Worm (Caenorhabditis elegans) whole organism, L4 larva: ENCODE measurements around the gene M153.3.

Experiments
- F37D6.2 ChIP-seq: sonication (generic microtip); optimal IDR thresholded peaks from 2 replicates; lab custom pipeline; 2016; ENCODE audit warnings: mild to moderate bottlenecking, missing genetic modification characterization, missing compliant biosample characterization
- F44E2.7 ChIP-seq: fragments of 200-800 bp; sonication (Bioruptor generic); IDR thresholded peaks from 2 replicates; pipeline ENCODE4 v2.1.2; 2022; ENCODE audit warnings: missing genetic modification characterization, missing compliant biosample characterization
- R02D3.7 ChIP-seq: fragments of 150-350 bp; sonication (generic microtip); optimal IDR thresholded peaks from 3 replicates; lab custom pipeline; 2014; ENCODE audit warnings: missing biosample characterization, missing genetic modification characterization
- T26A8.4 ChIP-seq: fragments of 200-800 bp; sonication (Bioruptor generic); IDR thresholded peaks from 2 replicates; pipeline ENCODE4 v1.3.6; 2022; ENCODE audit warnings: missing genetic modification characterization, missing compliant biosample characterization
- Y48G9A.11 ChIP-seq: fragments of 200-800 bp; sonication (Bioruptor generic); IDR thresholded peaks from 2 replicates; pipeline ENCODE4 v1.3.6; 2022; ENCODE audit warnings: missing genetic modification reagents, missing genetic modification characterization, missing compliant biosample characterization
- ZK337.2 ChIP-seq: fragments of 200-800 bp; sonication (Bioruptor generic); IDR thresholded peaks from 2 replicates; pipeline ENCODE4 v1.3.6; 2022; ENCODE audit warnings: missing genetic modification reagents, missing genetic modification characterization, missing compliant biosample characterization
- aha-1 ChIP-seq: fragments of 150-350 bp; peaks from one replicate; lab custom pipeline; 2014; ENCODE audit warnings: missing biosample characterization, missing genetic modification characterization
- aly-2 ChIP-seq: sonication (generic microtip); optimal IDR thresholded peaks from 2 replicates; lab custom pipeline; 2018; ENCODE audit warnings: missing biosample characterization, missing genetic modification characterization
- arid-1 ChIP-seq: fragments of 200-800 bp; sonication (Bioruptor generic); conservative IDR thresholded peaks from 2 replicates; pipeline ENCODE4 v1.3.6; 2022; ENCODE audit warnings: missing genetic modification reagents, missing genetic modification characterization, missing compliant biosample characterization
- attf-4 ChIP-seq: sonication (generic microtip); optimal IDR thresholded peaks from 3 replicates; lab custom pipeline; 2017; ENCODE audit warnings: missing biosample characterization, missing genetic modification characterization
- ceh-20 ChIP-seq: fragments of 200-800 bp; sonication (Bioruptor generic); IDR thresholded peaks from 2 replicates; pipeline ENCODE4 v1.3.6; 2022; ENCODE audit warnings: missing genetic modification reagents, missing genetic modification characterization, missing compliant biosample characterization
- ceh-44 ChIP-seq: fragments of 200-800 bp; sonication (Bioruptor generic); IDR thresholded peaks from 2 replicates; pipeline ENCODE4 v1.3.6; 2022; ENCODE audit warnings: missing genetic modification reagents, missing genetic modification characterization, missing compliant biosample characterization
- ceh-82 ChIP-seq: sonication (generic microtip); optimal IDR thresholded peaks from 2 replicates; lab custom pipeline; 2017; ENCODE audit warnings: missing biosample characterization, missing genetic modification characterization
- ctbp-1 ChIP-seq: fragments of 200-800 bp; sonication (Bioruptor generic); IDR thresholded peaks from 2 replicates; pipeline ENCODE4 v1.3.6; 2022; ENCODE audit warnings: missing genetic modification reagents, missing genetic modification characterization, missing compliant biosample characterization
- daf-8 ChIP-seq: fragments of 200-800 bp; sonication (Bioruptor generic); IDR thresholded peaks from 2 replicates; pipeline ENCODE4 v1.3.6; 2022; ENCODE audit warnings: missing genetic modification characterization, missing compliant biosample characterization
- dmd-6 ChIP-seq: fragments of 200-800 bp; sonication (Bioruptor generic); IDR thresholded peaks from 2 replicates; pipeline ENCODE4 v1.3.6; 2022; ENCODE audit warnings: missing genetic modification reagents, missing genetic modification characterization, missing compliant biosample characterization
- dpl-1 ChIP-seq: fragments of 150-350 bp; optimal IDR thresholded peaks from 2 replicates; lab custom pipeline; 2014; ENCODE audit warnings: missing biosample characterization, missing genetic modification reagents, missing genetic modification characterization
- duxl-1 ChIP-seq: sonication (generic microtip); optimal IDR thresholded peaks from 2 replicates; lab custom pipeline; 2016; ENCODE audit warnings: mild to moderate bottlenecking, missing genetic modification characterization, moderate library complexity, missing compliant biosample characterization; ENCODE audit not compliant: poor library complexity
- dve-1 ChIP-seq: sonication (generic microtip); optimal IDR thresholded peaks from 2 replicates; lab custom pipeline; 2017; ENCODE audit warnings: antibody characterized with exemption, mild to moderate bottlenecking, missing genetic modification characterization, missing compliant biosample characterization; ENCODE audit not compliant: insufficient read depth
- egl-27 ChIP-seq: sonication (generic microtip); optimal IDR thresholded peaks from 3 replicates; lab custom pipeline; 2017; ENCODE audit warnings: missing biosample characterization, missing genetic modification reagents, missing genetic modification characterization
- gei-8 ChIP-seq: fragments of 200-800 bp; sonication (Bioruptor generic); optimal IDR thresholded peaks from 2 replicates; lab custom pipeline; 2018; ENCODE audit warnings: mild to moderate bottlenecking, missing genetic modification characterization, missing compliant biosample characterization
- hif-1 ChIP-seq, 2 experiments: sonication (generic microtip); optimal IDR thresholded peaks; 2 replicates each; lab custom pipeline; 2016 to 2017; ENCODE audit warnings: missing compliant biosample characterization in 2 of 2, missing genetic modification characterization in 2 of 2, missing genetic modification reagents in 2 of 2, missing genotype in 2 of 2, mild to moderate bottlenecking in 1 of 2
- hlh-11 ChIP-seq: fragments of 200-800 bp; sonication (Bioruptor generic); optimal IDR thresholded peaks from 2 replicates; lab custom pipeline; 2018; ENCODE audit warnings: mild to moderate bottlenecking, missing genetic modification characterization, missing compliant biosample characterization
- lim-7 ChIP-seq: fragments of 200-800 bp; sonication (Bioruptor generic); IDR thresholded peaks from 2 replicates; pipeline ENCODE4 v1.3.6; 2022; ENCODE audit warnings: missing genetic modification characterization, missing compliant biosample characterization
- lin-13 ChIP-seq: fragments of 150-350 bp; optimal IDR thresholded peaks from 2 replicates; lab custom pipeline; 2014; ENCODE audit warnings: missing biosample characterization, missing genetic modification reagents, missing genetic modification characterization
- lin-39 ChIP-seq: fragments of 150-350 bp; optimal IDR thresholded peaks from 2 replicates; lab custom pipeline; 2014; ENCODE audit warnings: missing biosample characterization, missing genetic modification reagents, missing genetic modification characterization
- lir-3 ChIP-seq: sonication (generic microtip); optimal IDR thresholded peaks from 2 replicates; lab custom pipeline; 2016; ENCODE audit warnings: mild to moderate bottlenecking, missing genetic modification characterization, missing compliant biosample characterization
- madf-5 ChIP-seq, 2 experiments: fragments of 200-800 bp; sonication (Bioruptor generic); IDR thresholded peaks; 2 replicates each; pipeline ENCODE4 v1.3.6; 2022; ENCODE audit warnings: missing compliant biosample characterization in 2 of 2, missing genetic modification characterization in 2 of 2
- madf-9 ChIP-seq: fragments of 200-800 bp; sonication (Bioruptor generic); conservative IDR thresholded peaks from 2 replicates; pipeline ENCODE4 v1.3.6; 2022; ENCODE audit warnings: missing genetic modification reagents, missing genetic modification characterization, missing compliant biosample characterization
- mdl-1 ChIP-seq, 2 experiments: fragments of 150-350 bp in 1 of 2; sonication (generic microtip) in 1 of 2; optimal IDR thresholded peaks; 2 replicates each; lab custom pipeline; 2014 to 2017; ENCODE audit warnings: missing biosample characterization in 2 of 2, missing genetic modification characterization in 2 of 2
- mep-1 ChIP-seq: fragments of 150-350 bp; sonication (generic microtip); optimal IDR thresholded peaks from 3 replicates; lab custom pipeline; 2014; ENCODE audit warnings: missing biosample characterization, missing genetic modification characterization
- mes-2 ChIP-seq: sonication (generic microtip); optimal IDR thresholded peaks from 2 replicates; lab custom pipeline; 2016; ENCODE audit warnings: missing genotype, mild to moderate bottlenecking, missing genetic modification characterization, missing compliant biosample characterization; ENCODE audit not compliant: poor library complexity, severe bottlenecking
- mxl-3 ChIP-seq: fragments of 200-800 bp; sonication (Bioruptor generic); optimal IDR thresholded peaks from 2 replicates; lab custom pipeline; 2018; ENCODE audit warnings: mild to moderate bottlenecking, missing genetic modification characterization, missing compliant biosample characterization
- nhr-10 ChIP-seq: fragments of 150-350 bp; optimal IDR thresholded peaks from 2 replicates; lab custom pipeline; 2014; ENCODE audit warnings: missing biosample characterization, missing genetic modification characterization
- nhr-11 ChIP-seq: fragments of 150-350 bp; optimal IDR thresholded peaks from 2 replicates; lab custom pipeline; 2014; ENCODE audit warnings: missing biosample characterization, missing genetic modification characterization
- nhr-25 ChIP-seq: sonication (generic microtip); optimal IDR thresholded peaks from 2 replicates; lab custom pipeline; 2017; ENCODE audit warnings: missing genetic modification characterization, mild to moderate bottlenecking, missing compliant biosample characterization, antibody characterized with exemption, moderate library complexity, borderline replicate concordance; ENCODE audit not compliant: insufficient read depth
- nhr-28 ChIP-seq: fragments of 150-350 bp; optimal IDR thresholded peaks from 2 replicates; lab custom pipeline; 2014; ENCODE audit warnings: missing biosample characterization, missing genetic modification characterization
- nhr-42 ChIP-seq: fragments of 200-800 bp; sonication (Bioruptor generic); IDR thresholded peaks from 2 replicates; pipeline ENCODE4 v1.3.6; 2022; ENCODE audit warnings: missing genetic modification characterization, missing compliant biosample characterization
- nhr-77 ChIP-seq: fragments of 150-350 bp; optimal IDR thresholded peaks from 2 replicates; lab custom pipeline; 2014; ENCODE audit warnings: missing biosample characterization, missing genetic modification characterization
- pha-4 ChIP-seq, 2 experiments: fragments of 150-350 bp in 1 of 2; fragments of 200-800 bp in 1 of 2; sonication (Bioruptor generic) in 1 of 2; IDR thresholded peaks in 1 of 2; optimal IDR thresholded peaks in 1 of 2; 2 replicates each; pipeline versions ENCODE4 v1.3.6 to Lab custom; 2014 to 2022; ENCODE audit warnings: missing genetic modification characterization in 2 of 2, missing genetic modification reagents in 2 of 2, missing biosample characterization in 1 of 2, missing compliant biosample characterization in 1 of 2
- php-3 ChIP-seq: fragments of 200-800 bp; sonication (Bioruptor generic); IDR thresholded peaks from 2 replicates; pipeline ENCODE4 v1.3.6; 2022; ENCODE audit warnings: missing genetic modification reagents, missing genetic modification characterization, missing compliant biosample characterization
- rbr-2 ChIP-seq: sonication (generic microtip); optimal IDR thresholded peaks from 2 replicates; lab custom pipeline; 2016; ENCODE audit warnings: missing genotype, missing genetic modification characterization, missing compliant biosample characterization
- sdz-12 ChIP-seq: fragments of 200-800 bp; sonication (Bioruptor generic); optimal IDR thresholded peaks from 2 replicates; lab custom pipeline; 2018; ENCODE audit warnings: mild to moderate bottlenecking, missing genetic modification characterization, missing compliant biosample characterization
- skn-1 ChIP-seq: fragments of 150-350 bp; optimal IDR thresholded peaks from 2 replicates; lab custom pipeline; 2014; ENCODE audit warnings: missing biosample characterization, missing genetic modification characterization
- snpc-4 ChIP-seq: fragments of 150-350 bp; optimal IDR thresholded peaks from 2 replicates; lab custom pipeline; 2014; ENCODE audit warnings: missing biosample characterization, missing genetic modification characterization
- spr-1 ChIP-seq: sonication (generic microtip); optimal IDR thresholded peaks from 2 replicates; lab custom pipeline; 2016; ENCODE audit warnings: mild to moderate bottlenecking, missing genetic modification characterization, missing compliant biosample characterization
- unc-130 ChIP-seq: sonication (generic microtip); optimal IDR thresholded peaks from 2 replicates; lab custom pipeline; 2016; ENCODE audit warnings: missing genetic modification reagents, missing genetic modification characterization, missing compliant biosample characterization
- unc-39 ChIP-seq: sonication (generic microtip); optimal IDR thresholded peaks from 2 replicates; lab custom pipeline; 2017; ENCODE audit warnings: missing biosample characterization, missing genetic modification characterization
- unc-62 ChIP-seq, 3 experiments: fragments of 150-350 bp in 1 of 3; sonication (generic microtip); optimal IDR thresholded peaks in 2 of 3; peaks in 1 of 3; 1 replicate in 1 of 3; 2 replicates in 2 of 3; lab custom pipeline; 2014 to 2017; ENCODE audit warnings: missing biosample characterization in 3 of 3, missing genetic modification characterization in 3 of 3, missing genetic modification reagents in 3 of 3, missing genotype in 1 of 3
- zfp-3 ChIP-seq: fragments of 200-800 bp; sonication (Bioruptor generic); conservative IDR thresholded peaks from 2 replicates; pipeline ENCODE4 v1.3.6; 2022; ENCODE audit warnings: missing genetic modification reagents, missing genetic modification characterization, missing compliant biosample characterization
- ztf-7 ChIP-seq: fragments of 150-350 bp; optimal IDR thresholded peaks from 2 replicates; lab custom pipeline; 2014; ENCODE audit warnings: missing biosample characterization, missing genetic modification characterization

Gene M153.3

ce11 chrX:12180681-12181080 lies 38.0 kb downstream of the M153.3 start:
- TF ChIP-seq madf-5 (GFP tag; IDR thresholded peaks at IDR 0.05; lab: Robert Waterston, UW) (no peak), T26A8.4 (GFP tag; lab: Robert Waterston, UW) (no peak), lir-3 (no peak), nhr-28 (peak; percentile 34), aly-2 (tag; lab: Kevin White, UChicago) (no peak), ztf-7 (tag; lab: Kevin White, UChicago) (no peak), mes-2 (tag; lab: Kevin White, UChicago) (no peak), snpc-4 (tag; lab: Kevin White, UChicago) (no peak), php-3 (GFP tag; lab: Robert Waterston, UW) (no peak), nhr-77 (tag; lab: Kevin White, UChicago) (no peak), gei-8 (GFP tag; lab: Kevin White, UChicago) (no peak), duxl-1 (tag; lab: Kevin White, UChicago) (no peak), ctbp-1 (0 out of 2 replicates have a peak, but pooled peaks have one; percentile 16), nhr-11 (tag; lab: Kevin White, UChicago) (no peak), nhr-42 (no peak), arid-1 (no peak), pha-4 (GFP tag; IDR thresholded peaks at IDR 0.05; lab: Robert Waterston, UW) (no peak), pha-4 (tag; optimal IDR thresholded peaks at IDR 0.05; lab: Kevin White, UChicago) (no peak), R02D3.7 (tag; lab: Kevin White, UChicago) (no peak), ZK337.2 (GFP tag; lab: Robert Waterston, UW) (no peak), attf-4 (tag; lab: Kevin White, UChicago) (no peak), F37D6.2 (no peak), hlh-11 (tag; lab: Kevin White, UChicago) (peak; percentile 45), unc-62 (GFP tag; optimal IDR thresholded peaks at IDR 0.05 in 1 of 2; lab: Kevin White, UChicago) (peak in 1 of 2 experiments; percentile 99), unc-62 (tag; optimal IDR thresholded peaks at IDR 0.05; lab: Kevin White, UChicago) (no peak), unc-130 (GFP tag; lab: Kevin White, UChicago) (no peak), nhr-10 (tag; lab: Kevin White, UChicago) (no peak), dve-1 (peak; percentile 35), madf-9 (GFP tag; lab: Robert Waterston, UW) (no peak), sdz-12 (GFP tag; lab: Kevin White, UChicago) (no peak), ceh-20 (GFP tag; lab: Robert Waterston, UW) (0 out of 2 replicates have a peak, but pooled peaks have one; percentile 64), daf-8 (GFP tag; lab: Robert Waterston, UW) (no peak), egl-27 (no peak), mxl-3 (GFP tag; lab: Kevin White, UChicago) (no peak), rbr-2 (tag; lab: Kevin White, UChicago) (no peak), Y48G9A.11 (GFP tag; lab: Robert Waterston, UW) (no peak), dmd-6 (GFP tag; lab: Robert Waterston, UW) (peak; percentile 27), lim-7 (GFP tag; lab: Robert Waterston, UW) (no peak), aha-1 (peak; percentile 74), mep-1 (peak; percentile 42), nhr-25 (tag; lab: Kevin White, UChicago) (peak; percentile 57), unc-39 (no peak), lin-39 (no peak), spr-1 (no peak), dpl-1 (GFP tag; lab: Kevin White, UChicago) (no peak), mdl-1 (tag; optimal IDR thresholded peaks at IDR 0.05; lab: Kevin White, UChicago) (peak in 1 of 2 experiments; percentile 38), ceh-82 (tag; lab: Kevin White, UChicago) (no peak), skn-1 (no peak), zfp-3 (no peak), ceh-44 (GFP tag; lab: Robert Waterston, UW) (no peak), hif-1 (tag; optimal IDR thresholded peaks at IDR 0.05; lab: Kevin White, UChicago) (peak in 1 of 2 experiments; percentile 1), F44E2.7 (no peak), lin-13 (GFP tag; lab: Kevin White, UChicago) (no peak)
